Fruit fly (Drosophila melanogaster) whole organism, pupa: ENCODE results near the gene CG15478.

Source experiments
- CG10348 ChIP-seq: fragments of 200-800 bp; sonication (Bioruptor generic); IDR thresholded peaks from 2 replicates; pipeline ENCODE4 v1.3.6; 2022; ENCODE audit warnings: missing biosample characterization, missing genetic modification characterization
- CG12605 ChIP-seq: fragments of 200-800 bp; sonication (Bioruptor generic); IDR thresholded peaks from 2 replicates; pipeline ENCODE4 v1.3.6; 2022; ENCODE audit warnings: missing biosample characterization, missing genetic modification characterization
- CG13204 ChIP-seq: fragments of 200-800 bp; sonication (Bioruptor generic); optimal IDR thresholded peaks from 2 replicates; lab custom pipeline; 2018; ENCODE audit warnings: missing biosample characterization, mild to moderate bottlenecking, missing genetic modification characterization, moderate library complexity
- CG14655 ChIP-seq: fragments of 200-800 bp; sonication (Bioruptor generic); optimal IDR thresholded peaks from 3 replicates; lab custom pipeline; 2017; ENCODE audit warnings: mild to moderate bottlenecking, missing biosample characterization, missing genetic modification reagents, missing genetic modification characterization
- CG15710 ChIP-seq: fragments of 200-800 bp; sonication (Bioruptor generic); optimal IDR thresholded peaks from 2 replicates; lab custom pipeline; 2018; ENCODE audit warnings: missing biosample characterization, mild to moderate bottlenecking, missing genetic modification characterization, moderate library complexity
- CG17806 ChIP-seq: fragments of 200-800 bp; sonication (Bioruptor generic); optimal IDR thresholded peaks from 2 replicates; lab custom pipeline; 2018; ENCODE audit warnings: missing biosample characterization, mild to moderate bottlenecking, missing genetic modification characterization, moderate library complexity
- CG32121 ChIP-seq: fragments of 200-800 bp; sonication (Bioruptor generic); IDR thresholded peaks from 2 replicates; pipeline ENCODE4 v1.3.6; 2022; ENCODE audit warnings: missing biosample characterization, missing genetic modification characterization
- CG34367 ChIP-seq: fragments of 200-800 bp; sonication (Bioruptor generic); optimal IDR thresholded peaks from 2 replicates; lab custom pipeline; 2018; ENCODE audit warnings: missing biosample characterization, mild to moderate bottlenecking, missing genetic modification characterization
- CG4496 ChIP-seq: fragments of 200-800 bp; sonication (Bioruptor generic); IDR thresholded peaks from 3 replicates; pipeline ENCODE4 v1.3.6; 2022; ENCODE audit warnings: missing biosample characterization, missing genetic modification characterization
- CG8159 ChIP-seq: fragments of 200-800 bp; sonication (Bioruptor generic); optimal IDR thresholded peaks from 3 replicates; lab custom pipeline; 2018; ENCODE audit warnings: missing biosample characterization, mild to moderate bottlenecking, missing genetic modification characterization, moderate library complexity
- CG8301 ChIP-seq: fragments of 200-800 bp; sonication (Bioruptor generic); optimal IDR thresholded peaks from 2 replicates; lab custom pipeline; 2018; ENCODE audit warnings: missing biosample characterization, mild to moderate bottlenecking, missing genetic modification characterization
- CG9948 ChIP-seq: fragments of 200-800 bp; sonication (Bioruptor generic); optimal IDR thresholded peaks from 2 replicates; lab custom pipeline; 2018; ENCODE audit warnings: missing biosample characterization, mild to moderate bottlenecking, missing genetic modification characterization, moderate library complexity
- D1 ChIP-seq: fragments of 200-800 bp; sonication (Bioruptor generic); optimal IDR thresholded peaks from 2 replicates; lab custom pipeline; 2018; ENCODE audit warnings: missing biosample characterization, mild to moderate bottlenecking, missing genetic modification characterization, moderate library complexity
- EcR ChIP-seq: fragments of 200-800 bp; sonication (Bioruptor generic); optimal IDR thresholded peaks from 3 replicates; lab custom pipeline; 2019; ENCODE audit warnings: missing biosample characterization, missing genetic modification characterization, mild to moderate bottlenecking, moderate library complexity, missing genetic modification reagents
- Ets98B ChIP-seq: fragments of 200-800 bp; sonication (Bioruptor generic); IDR thresholded peaks from 2 replicates; pipeline ENCODE4 v1.3.6; 2022; ENCODE audit warnings: missing biosample characterization, missing genetic modification characterization
- Pif1A ChIP-seq: fragments of 200-800 bp; sonication (Bioruptor generic); optimal IDR thresholded peaks from 3 replicates; lab custom pipeline; 2016; ENCODE audit warnings: missing biosample characterization, missing genetic modification characterization
- Pif1B ChIP-seq: fragments of 200-800 bp; sonication (Bioruptor generic); optimal IDR thresholded peaks from 3 replicates; lab custom pipeline; 2016; ENCODE audit warnings: missing biosample characterization, missing genetic modification characterization
- Snoo ChIP-seq: fragments of 200-800 bp; sonication (Bioruptor generic); optimal IDR thresholded peaks from 3 replicates; lab custom pipeline; 2017; ENCODE audit warnings: missing biosample characterization, mild to moderate bottlenecking, missing genetic modification characterization, inconsistent platforms
- fd96Ca ChIP-seq: fragments of 200-800 bp; sonication (Bioruptor generic); IDR thresholded peaks from 3 replicates; pipeline ENCODE4 v1.3.6; 2022; ENCODE audit warnings: missing biosample characterization, missing genetic modification characterization
- gl ChIP-seq: fragments of 200-800 bp; sonication (Bioruptor generic); optimal IDR thresholded peaks from 2 replicates; lab custom pipeline; 2018; ENCODE audit warnings: missing biosample characterization, mild to moderate bottlenecking, missing genetic modification characterization
- rn ChIP-seq: fragments of 200-800 bp; sonication (Bioruptor generic); IDR thresholded peaks from 2 replicates; pipeline ENCODE4 v1.3.6; 2022; ENCODE audit warnings: missing biosample characterization, missing genetic modification characterization

CG15478 gene

dm6 chrX:7695391-7696053 lies 22.2 kb downstream of the CG15478 start:
- TF ChIP-seq Pif1B: no peak
- no peak for TF ChIP-seq CG10348
- 0 out of 2 replicates have a peak, but pooled peaks have one; percentile 47 for TF ChIP-seq CG12605
- no peak for TF ChIP-seq EcR (GFP tag; lab: Kevin White, UChicago)
- no peak for TF ChIP-seq CG17806 (tag; lab: Kevin White, UChicago)
- TF ChIP-seq CG8301: no peak
- no peak for TF ChIP-seq gl
- TF ChIP-seq CG8159 (tag; lab: Kevin White, UChicago): no peak
- TF ChIP-seq CG14655 (GFP tag; lab: Kevin White, UChicago): no peak
- TF ChIP-seq Pif1A (GFP tag; lab: Kevin White, UChicago): peak; percentile 26
- no peak for TF ChIP-seq Snoo (tag; lab: Kevin White, UChicago)
- no peak for TF ChIP-seq CG34367 (tag; lab: Kevin White, UChicago)
- TF ChIP-seq D1: no peak
- TF ChIP-seq fd96Ca (GFP tag; lab: Robert Waterston, UW): no peak
- no peak for TF ChIP-seq CG9948 (tag; lab: Kevin White, UChicago)
- TF ChIP-seq CG32121 (GFP tag; lab: Robert Waterston, UW): 0 out of 2 replicates have a peak, but pooled peaks have one; percentile 15
- TF ChIP-seq Ets98B (GFP tag; lab: Robert Waterston, UW): peak; percentile 46
- no peak for TF ChIP-seq CG13204 (GFP tag; lab: Kevin White, UChicago)
- no peak for TF ChIP-seq CG4496 (GFP tag; lab: Robert Waterston, UW)

dm6 chrX:7694868-7695267 lies 22.9 kb downstream of the CG15478 start:
- TF ChIP-seq gl (peak; percentile 58), Snoo (tag; lab: Kevin White, UChicago) (peak; percentile 0), CG9948 (tag; lab: Kevin White, UChicago) (no peak), rn (GFP tag; lab: Robert Waterston, UW) (no peak), D1 (no peak), CG32121 (GFP tag; lab: Robert Waterston, UW) (no peak), CG8301 (no peak), CG10348 (no peak), CG34367 (tag; lab: Kevin White, UChicago) (peak; percentile 23), fd96Ca (GFP tag; lab: Robert Waterston, UW) (no peak), CG17806 (tag; lab: Kevin White, UChicago) (peak; percentile 14), Ets98B (GFP tag; lab: Robert Waterston, UW) (peak; percentile 50; the same call in 1 of the 2 replicates), CG15710 (tag; lab: Kevin White, UChicago) (peak; percentile 23), EcR (GFP tag; lab: Kevin White, UChicago) (no peak), CG14655 (GFP tag; lab: Kevin White, UChicago) (peak; percentile 22), Pif1A (GFP tag; lab: Kevin White, UChicago) (no peak), CG8159 (tag; lab: Kevin White, UChicago) (peak; percentile 44), CG4496 (GFP tag; lab: Robert Waterston, UW) (peak; percentile 72), Pif1B (no peak), CG12605 (peak; percentile 70), CG13204 (GFP tag; lab: Kevin White, UChicago) (peak; percentile 40)

DNA sequence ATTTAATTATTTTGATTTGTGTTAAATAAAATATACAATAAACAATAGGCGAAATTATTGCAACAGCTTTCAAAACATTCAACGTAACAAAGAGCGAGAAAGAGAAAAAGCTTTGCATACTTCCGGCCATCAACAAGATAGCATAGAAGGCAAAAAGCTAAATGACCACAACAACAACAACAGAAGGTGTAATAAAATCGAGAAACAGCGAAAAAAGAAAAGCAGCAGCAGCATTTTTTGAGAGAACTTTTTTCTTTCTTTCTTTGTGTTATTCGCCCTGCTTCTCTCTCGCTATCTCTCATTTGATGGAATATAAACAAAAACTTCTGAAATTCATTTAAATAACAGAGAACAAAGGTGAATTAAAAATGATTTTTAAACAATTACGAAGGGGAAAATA lies 23.5 kb downstream of the CG15478 start:
- TF ChIP-seq CG34367 (tag; lab: Kevin White, UChicago) (no peak), fd96Ca (GFP tag; lab: Robert Waterston, UW) (no peak), CG8159 (tag; lab: Kevin White, UChicago) (no peak), CG4496 (GFP tag; lab: Robert Waterston, UW) (no peak), CG32121 (GFP tag; lab: Robert Waterston, UW) (no peak), gl (no peak), CG9948 (tag; lab: Kevin White, UChicago) (no peak), Pif1B (no peak), CG14655 (GFP tag; lab: Kevin White, UChicago) (no peak), D1 (no peak), CG8301 (no peak), rn (GFP tag; lab: Robert Waterston, UW) (no peak), Pif1A (GFP tag; lab: Kevin White, UChicago) (no peak), CG12605 (no peak), CG15710 (tag; lab: Kevin White, UChicago) (no peak), EcR (GFP tag; lab: Kevin White, UChicago) (no peak), CG17806 (tag; lab: Kevin White, UChicago) (no peak)
- TF ChIP-seq, all 21 proteins: peak for 0

DNA sequence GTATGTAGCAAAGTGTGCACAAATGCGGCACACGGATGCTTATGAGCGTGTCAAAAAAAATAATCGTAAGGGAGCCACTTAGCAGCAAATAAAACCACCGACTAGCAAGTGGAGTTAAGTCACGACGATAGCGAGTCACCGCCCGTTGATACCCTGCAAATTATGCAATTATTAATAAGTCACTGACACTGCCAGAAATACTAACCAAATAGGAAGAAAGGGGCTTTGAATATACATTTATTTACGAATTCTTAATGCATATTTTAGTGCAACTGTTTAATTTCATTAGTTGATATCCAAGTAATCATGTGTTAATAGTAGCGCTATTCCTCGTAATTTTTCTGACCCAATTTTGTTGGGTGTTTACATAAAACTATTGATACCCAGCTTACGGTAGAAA lies 24.3 kb downstream of the CG15478 start:
- TF ChIP-seq CG8301 (no peak), Ets98B (GFP tag; lab: Robert Waterston, UW) (peak; percentile 17; the same call in 1 of the 2 replicates), CG13204 (GFP tag; lab: Kevin White, UChicago) (no peak), CG15710 (tag; lab: Kevin White, UChicago) (no peak), CG32121 (GFP tag; lab: Robert Waterston, UW) (0 out of 2 replicates have a peak, but pooled peaks have one; percentile 31), D1 (no peak), Pif1A (GFP tag; lab: Kevin White, UChicago) (no peak), CG14655 (GFP tag; lab: Kevin White, UChicago) (no peak), gl (no peak), CG10348 (no peak), Snoo (tag; lab: Kevin White, UChicago) (no peak), CG17806 (tag; lab: Kevin White, UChicago) (no peak), CG12605 (no peak), EcR (GFP tag; lab: Kevin White, UChicago) (no peak), CG34367 (tag; lab: Kevin White, UChicago) (no peak), fd96Ca (GFP tag; lab: Robert Waterston, UW) (no peak)

dm6 chrX:7692740-7693064 lies 25.0 kb downstream of the CG15478 start:
- peak; percentile 65 for TF ChIP-seq CG14655 (GFP tag; lab: Kevin White, UChicago)
- peak; percentile 46 for TF ChIP-seq CG34367 (tag; lab: Kevin White, UChicago)
- no peak for TF ChIP-seq D1
- TF ChIP-seq rn (GFP tag; lab: Robert Waterston, UW): peak; percentile 49; the same call in 1 of the 2 replicates
- no peak for TF ChIP-seq CG13204 (GFP tag; lab: Kevin White, UChicago)
- peak; percentile 73 for TF ChIP-seq fd96Ca (GFP tag; lab: Robert Waterston, UW)
- peak; percentile 51 for TF ChIP-seq CG17806 (tag; lab: Kevin White, UChicago)
- peak; percentile 87 for TF ChIP-seq Ets98B (GFP tag; lab: Robert Waterston, UW)
- TF ChIP-seq CG9948 (tag; lab: Kevin White, UChicago): peak; percentile 25
- peak; percentile 74 for TF ChIP-seq CG12605
- peak; percentile 48 for TF ChIP-seq Pif1A (GFP tag; lab: Kevin White, UChicago)
- no peak for TF ChIP-seq Pif1B
- TF ChIP-seq CG4496 (GFP tag; lab: Robert Waterston, UW): peak; percentile 86
- no peak for TF ChIP-seq gl
- TF ChIP-seq CG10348: no peak
- TF ChIP-seq Snoo (tag; lab: Kevin White, UChicago): peak; percentile 45
- peak; percentile 33 for TF ChIP-seq CG15710 (tag; lab: Kevin White, UChicago)
- TF ChIP-seq EcR (GFP tag; lab: Kevin White, UChicago): no peak
- TF ChIP-seq CG32121 (GFP tag; lab: Robert Waterston, UW): peak; percentile 86
- TF ChIP-seq CG8301: peak; percentile 67
- TF ChIP-seq CG8159 (tag; lab: Kevin White, UChicago): peak; percentile 23
